Worm (Caenorhabditis elegans): ENCODE measurements around the gene K06H7.2.

K06H7.2 gene

DNA sequence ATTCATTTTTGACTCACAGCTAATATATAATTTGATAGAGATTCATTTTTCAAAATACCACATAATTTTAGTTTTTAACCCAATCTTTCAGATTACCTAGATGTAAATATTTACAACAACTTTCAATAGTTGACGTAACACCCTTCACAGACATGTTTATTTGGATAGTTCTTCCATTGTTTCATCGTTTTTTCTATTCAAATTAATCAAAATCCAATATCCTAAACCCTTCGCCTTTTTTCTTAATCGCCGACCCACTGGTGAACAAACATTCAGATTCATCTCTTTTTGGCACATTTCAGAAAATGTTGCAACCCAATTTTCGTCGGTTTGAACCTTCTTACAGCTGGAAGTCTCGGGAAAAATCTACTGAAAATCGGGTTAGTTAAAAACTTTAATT lies 5.6 kb downstream of the K06H7.2 start, which contains the start of gene K06H7.1:
K06H7.1 (plus strand) TSS at position 301 of the 400 bp plus-strand sequence.
- TF ChIP-seq nfya-1 (tag; optimal IDR thresholded peaks at IDR 0.05; ENCODE audit: insufficient read depth), result no peak
- no peak for TF ChIP-seq ama-1 (optimal IDR thresholded peaks at IDR 0.05)
- TF ChIP-seq nhr-25 (tag; optimal IDR thresholded peaks at IDR 0.05), result no peak
- TF ChIP-seq pha-4 (tag; optimal IDR thresholded peaks at IDR 0.05), result no peak
- TF ChIP-seq nhr-67 (tag; optimal IDR thresholded peaks at IDR 0.05), result no peak
- TF ChIP-seq ceh-28 (tag; optimal IDR thresholded peaks at IDR 0.05), result no peak
- no peak for TF ChIP-seq ztf-11 (tag; optimal IDR thresholded peaks at IDR 0.05)
- no peak for TF ChIP-seq lin-15B (tag; optimal IDR thresholded peaks at IDR 0.05)
- no peak for TF ChIP-seq elt-1 (tag; optimal IDR thresholded peaks at IDR 0.05)
- TF ChIP-seq fkh-2 (tag; optimal IDR thresholded peaks at IDR 0.05), result no peak
- no peak for TF ChIP-seq lsy-12 (tag; optimal IDR thresholded peaks at IDR 0.05)
- no peak for TF ChIP-seq sea-2 (GFP tag; optimal IDR thresholded peaks at IDR 0.05)
- no peak for TF ChIP-seq skn-1 (tag; optimal IDR thresholded peaks at IDR 0.05)
- no peak for TF ChIP-seq nhr-12 (tag; optimal IDR thresholded peaks at IDR 0.05)
- TF ChIP-seq elt-3 (tag; optimal IDR thresholded peaks at IDR 0.05), result no peak
- TF ChIP-seq daf-12 (tag; optimal IDR thresholded peaks at IDR 0.05), result no peak

DNA sequence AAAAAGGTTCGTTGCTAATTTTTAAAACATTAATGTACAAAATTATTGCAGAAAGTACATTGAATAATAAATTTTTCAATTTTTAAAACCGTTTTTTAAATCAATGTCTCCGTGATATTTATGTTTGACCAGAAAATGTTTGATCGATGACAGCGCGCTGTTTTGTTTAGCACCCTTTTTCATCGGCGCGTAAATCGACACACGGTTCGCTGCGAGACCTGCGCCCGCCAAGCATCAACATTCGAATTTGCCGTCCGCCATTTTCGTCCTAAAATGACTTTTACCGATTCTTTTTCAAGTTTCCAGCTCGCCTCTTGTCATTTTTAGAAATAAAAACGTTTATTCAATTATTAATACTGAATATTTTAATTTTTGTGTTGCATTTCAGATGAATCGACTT lies 7.6 kb downstream of the K06H7.2 start, which contains the start of gene plk-1:
plk-1 (plus strand) TSS at position 389 of the 400 bp plus-strand sequence.
- no peak for TF ChIP-seq nhr-28 (tag; optimal IDR thresholded peaks at IDR 0.05)
- TF ChIP-seq lsy-12 (tag; optimal IDR thresholded peaks at IDR 0.05), result no peak
- TF ChIP-seq nfya-1 (tag; optimal IDR thresholded peaks at IDR 0.05; ENCODE audit: insufficient read depth), result peak; percentile 59
- TF ChIP-seq tbx-2 (tag; optimal IDR thresholded peaks at IDR 0.05), result no peak
- TF ChIP-seq mdl-1 (tag; optimal IDR thresholded peaks at IDR 0.05), result no peak
- TF ChIP-seq fkh-10 (GFP tag; optimal IDR thresholded peaks at IDR 0.05), result no peak
- TF ChIP-seq lin-39 (tag; optimal IDR thresholded peaks at IDR 0.05), result peak; percentile 62
- TF ChIP-seq ceh-9 (tag; optimal IDR thresholded peaks at IDR 0.05), result no peak
- peak; percentile 27 for TF ChIP-seq hmg-11 (tag; optimal IDR thresholded peaks at IDR 0.05)
- TF ChIP-seq pha-4 (tag; optimal IDR thresholded peaks at IDR 0.05), result peak; percentile 63
- TF ChIP-seq daf-12 (tag; optimal IDR thresholded peaks at IDR 0.05), result no peak
- peak; percentile 54 for TF ChIP-seq lin-15B (tag; optimal IDR thresholded peaks at IDR 0.05)
- peak; percentile 84 for TF ChIP-seq R02D3.7 (tag; optimal IDR thresholded peaks at IDR 0.05)
- TF ChIP-seq nhr-25 (tag; optimal IDR thresholded peaks at IDR 0.05), result peak; percentile 15

DNA sequence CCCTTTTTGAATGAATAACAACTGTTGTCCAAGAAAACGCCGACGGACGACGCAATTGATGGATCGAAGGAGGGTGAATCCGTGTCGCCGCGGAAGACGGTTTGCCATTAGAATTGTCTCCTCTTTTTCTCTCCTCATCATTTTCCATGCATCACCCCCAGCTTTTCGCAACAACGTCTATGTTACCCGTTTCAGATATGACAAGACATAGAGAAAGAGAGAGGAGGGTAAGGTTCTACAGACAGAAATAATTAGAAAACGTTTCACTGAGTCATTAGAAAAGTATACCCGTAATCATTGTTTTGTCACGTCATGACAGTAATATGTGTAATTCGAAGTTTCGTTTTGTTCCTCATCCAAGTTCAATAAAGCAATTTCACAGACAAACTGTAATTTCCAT lies 12.4 kb downstream of the K06H7.2 start:
- TF ChIP-seq nhr-25 (tag; optimal IDR thresholded peaks at IDR 0.05) (peak; percentile 10), nhr-76 (tag; optimal IDR thresholded peaks at IDR 0.05) (no peak)

DNA sequence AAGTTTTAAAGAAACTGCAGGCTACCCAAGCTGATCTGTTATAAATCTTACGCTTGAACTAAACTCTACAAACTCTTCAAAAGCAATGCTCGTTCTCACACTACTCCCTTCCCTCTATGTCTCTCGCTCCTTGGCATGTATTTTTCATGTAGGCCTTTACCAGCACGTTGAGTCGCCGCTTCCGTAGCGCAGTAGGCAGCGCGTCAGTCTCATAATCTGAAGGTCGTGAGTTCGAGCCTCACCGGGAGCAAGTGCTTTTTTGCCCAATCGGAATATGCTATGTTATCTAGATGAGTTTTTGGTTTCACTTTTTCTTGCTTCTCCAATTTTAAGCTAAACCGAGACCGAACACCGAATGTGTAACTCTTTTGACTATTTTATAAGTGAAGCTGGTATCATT lies 13.1 kb downstream of the K06H7.2 start:
- TF ChIP-seq elt-1 (tag; optimal IDR thresholded peaks at IDR 0.05) (no peak), elt-2 (tag; optimal IDR thresholded peaks at IDR 0.05) (peak; percentile 28), daf-12 (tag; optimal IDR thresholded peaks at IDR 0.05) (no peak), nhr-28 (tag; optimal IDR thresholded peaks at IDR 0.05) (no peak), nhr-23 (tag; optimal IDR thresholded peaks at IDR 0.05) (no peak), pqm-1 (tag; optimal IDR thresholded peaks at IDR 0.05) (no peak), ceh-28 (tag; optimal IDR thresholded peaks at IDR 0.05) (no peak), pha-4 (tag; optimal IDR thresholded peaks at IDR 0.05) (peak; percentile 45), R02D3.7 (tag; optimal IDR thresholded peaks at IDR 0.05) (no peak), hmg-11 (tag; optimal IDR thresholded peaks at IDR 0.05) (peak; percentile 70), ZK546.5 (tag; optimal IDR thresholded peaks at IDR 0.05) (no peak), elt-3 (tag; optimal IDR thresholded peaks at IDR 0.05) (no peak), ztf-11 (tag; optimal IDR thresholded peaks at IDR 0.05) (no peak), lsy-12 (tag; optimal IDR thresholded peaks at IDR 0.05) (no peak), egl-5 (tag; optimal IDR thresholded peaks at IDR 0.05) (no peak), lin-39 (tag; optimal IDR thresholded peaks at IDR 0.05) (peak; percentile 75), nfya-1 (tag; optimal IDR thresholded peaks at IDR 0.05; ENCODE audit: insufficient read depth) (peak; percentile 66), nhr-43 (tag; optimal IDR thresholded peaks at IDR 0.05; ENCODE audit: poor library complexity, severe bottlenecking) (no peak), eor-1 (tag; optimal IDR thresholded peaks at IDR 0.05) (no peak), unc-62 (GFP tag; optimal IDR thresholded peaks at IDR 0.05) (no peak), nhr-12 (tag; optimal IDR thresholded peaks at IDR 0.05) (no peak), mdl-1 (tag; optimal IDR thresholded peaks at IDR 0.05) (no peak), nhr-237 (tag; optimal IDR thresholded peaks at IDR 0.05) (no peak), egl-27 (tag; optimal IDR thresholded peaks at IDR 0.05) (no peak), jun-1 (tag; optimal IDR thresholded peaks at IDR 0.05) (no peak), zag-1 (tag; optimal IDR thresholded peaks at IDR 0.05) (no peak), sea-2 (GFP tag; optimal IDR thresholded peaks at IDR 0.05) (no peak), fkh-10 (GFP tag; optimal IDR thresholded peaks at IDR 0.05) (no peak), fos-1 (tag; optimal IDR thresholded peaks at IDR 0.05) (no peak), nhr-67 (tag; optimal IDR thresholded peaks at IDR 0.05) (no peak), skn-1 (tag; optimal IDR thresholded peaks at IDR 0.05) (no peak), unc-39 (tag; optimal IDR thresholded peaks at IDR 0.05) (no peak), nhr-25 (tag; optimal IDR thresholded peaks at IDR 0.05) (no peak), lin-15B (tag; optimal IDR thresholded peaks at IDR 0.05) (no peak), ceh-9 (tag; optimal IDR thresholded peaks at IDR 0.05) (no peak)
